Worm (Caenorhabditis elegans) whole organism, L3 larva: ENCODE data around the gene aqp-8.
A peak's percentile ranks its signal among the peaks of the same experiment; 100 is the strongest.

Experiments used
- R02D3.7 ChIP-seq: fragments of 150-350 bp; optimal IDR thresholded peaks from 2 replicates; lab custom pipeline; 2014; ENCODE audit warnings: missing biosample characterization, missing genetic modification characterization
- aly-2 ChIP-seq: fragments of 150-350 bp; optimal IDR thresholded peaks from 2 replicates; lab custom pipeline; 2014; ENCODE audit warnings: missing biosample characterization, missing genetic modification characterization
- ceh-82 ChIP-seq: fragments of 150-350 bp; optimal IDR thresholded peaks from 2 replicates; lab custom pipeline; 2014; ENCODE audit warnings: missing biosample characterization, missing genetic modification characterization
- daf-12 ChIP-seq: fragments of 150-350 bp; optimal IDR thresholded peaks from 2 replicates; lab custom pipeline; 2014; ENCODE audit warnings: missing biosample characterization, missing genetic modification reagents, missing genetic modification characterization
- egl-27 ChIP-seq: sonication (generic microtip); optimal IDR thresholded peaks from 4 replicates; lab custom pipeline; 2017; ENCODE audit warnings: missing biosample characterization, missing genetic modification reagents, missing genetic modification characterization
- elt-1 ChIP-seq: fragments of 150-350 bp; optimal IDR thresholded peaks from 2 replicates; lab custom pipeline; 2014; ENCODE audit warnings: missing biosample characterization, missing genetic modification characterization
- elt-2 ChIP-seq: sonication (generic microtip); optimal IDR thresholded peaks from 2 replicates; lab custom pipeline; 2016; ENCODE audit warnings: missing genetic modification reagents, mild to moderate bottlenecking, missing genetic modification characterization, missing compliant biosample characterization
- hmg-11 ChIP-seq: sonication (generic microtip); optimal IDR thresholded peaks from 2 replicates; lab custom pipeline; 2016; ENCODE audit warnings: missing genetic modification characterization, missing compliant biosample characterization
- jun-1 ChIP-seq: fragments of 150-350 bp; optimal IDR thresholded peaks from 2 replicates; lab custom pipeline; 2014; ENCODE audit warnings: missing biosample characterization, missing genetic modification reagents, missing genetic modification characterization
- lin-15B ChIP-seq: fragments of 150-350 bp; optimal IDR thresholded peaks from 2 replicates; lab custom pipeline; 2014; ENCODE audit warnings: missing biosample characterization, missing genetic modification characterization
- lin-39 ChIP-seq: fragments of 150-350 bp; optimal IDR thresholded peaks from 2 replicates; lab custom pipeline; 2018; ENCODE audit warnings: missing biosample characterization, missing genetic modification reagents, missing genetic modification characterization
- lsy-12 ChIP-seq: sonication (generic microtip); optimal IDR thresholded peaks from 2 replicates; lab custom pipeline; 2016; ENCODE audit warnings: mild to moderate bottlenecking, missing genetic modification characterization, missing compliant biosample characterization
- mdl-1 ChIP-seq: fragments of 150-350 bp; optimal IDR thresholded peaks from 2 replicates; lab custom pipeline; 2014; ENCODE audit warnings: missing biosample characterization, missing genetic modification characterization
- nfya-1 ChIP-seq: sonication (generic microtip); optimal IDR thresholded peaks from 2 replicates; lab custom pipeline; 2017; ENCODE audit warnings: missing genetic modification characterization, mild to moderate bottlenecking, missing compliant biosample characterization, antibody characterized with exemption, moderate library complexity; ENCODE audit not compliant: insufficient read depth
- nhr-12 ChIP-seq: fragments of 150-350 bp; optimal IDR thresholded peaks from 2 replicates; lab custom pipeline; 2014; ENCODE audit warnings: missing biosample characterization, missing genetic modification characterization
- nhr-23 ChIP-seq: fragments of 150-350 bp; optimal IDR thresholded peaks from 2 replicates; lab custom pipeline; 2014; ENCODE audit warnings: missing biosample characterization, missing genetic modification reagents, missing genetic modification characterization
- nhr-28 ChIP-seq: fragments of 150-350 bp; optimal IDR thresholded peaks from 2 replicates; lab custom pipeline; 2014; ENCODE audit warnings: missing biosample characterization, missing genetic modification characterization
- nhr-43 ChIP-seq: sonication (generic microtip); optimal IDR thresholded peaks from 2 replicates; lab custom pipeline; 2016; ENCODE audit warnings: mild to moderate bottlenecking, missing genetic modification characterization, missing compliant biosample characterization; ENCODE audit not compliant: poor library complexity, severe bottlenecking
- pha-4 ChIP-seq: fragments of 150-350 bp; optimal IDR thresholded peaks from 2 replicates; lab custom pipeline; 2014; ENCODE audit warnings: missing biosample characterization, missing genetic modification reagents, missing genetic modification characterization
- pqm-1 ChIP-seq: fragments of 150-350 bp; optimal IDR thresholded peaks from 2 replicates; lab custom pipeline; 2017; ENCODE audit warnings: missing biosample characterization, missing genetic modification characterization, inconsistent platforms
- sea-2 ChIP-seq: fragments of 150-350 bp; sonication (generic microtip); optimal IDR thresholded peaks from 4 replicates; lab custom pipeline; 2014; ENCODE audit warnings: missing biosample characterization, missing genetic modification reagents, missing genetic modification characterization
- skn-1 ChIP-seq: fragments of 150-350 bp; optimal IDR thresholded peaks from 2 replicates; lab custom pipeline; 2014; ENCODE audit warnings: missing biosample characterization, missing genetic modification characterization
- tbx-2 ChIP-seq: sonication (generic microtip); optimal IDR thresholded peaks from 2 replicates; lab custom pipeline; 2016; ENCODE audit warnings: mild to moderate bottlenecking, missing genetic modification characterization, missing compliant biosample characterization
- unc-39 ChIP-seq: sonication (generic microtip); optimal IDR thresholded peaks from 4 replicates; lab custom pipeline; 2017; ENCODE audit warnings: missing biosample characterization, missing genetic modification characterization
- unc-62 ChIP-seq: fragments of 150-350 bp; sonication (generic microtip); optimal IDR thresholded peaks from 4 replicates; lab custom pipeline; 2014; ENCODE audit warnings: missing biosample characterization, missing genetic modification reagents, missing genetic modification characterization
- ztf-4 ChIP-seq: fragments of 150-350 bp; optimal IDR thresholded peaks from 2 replicates; lab custom pipeline; 2014; ENCODE audit warnings: missing biosample characterization, missing genetic modification characterization

The aqp-8 gene

DNA sequence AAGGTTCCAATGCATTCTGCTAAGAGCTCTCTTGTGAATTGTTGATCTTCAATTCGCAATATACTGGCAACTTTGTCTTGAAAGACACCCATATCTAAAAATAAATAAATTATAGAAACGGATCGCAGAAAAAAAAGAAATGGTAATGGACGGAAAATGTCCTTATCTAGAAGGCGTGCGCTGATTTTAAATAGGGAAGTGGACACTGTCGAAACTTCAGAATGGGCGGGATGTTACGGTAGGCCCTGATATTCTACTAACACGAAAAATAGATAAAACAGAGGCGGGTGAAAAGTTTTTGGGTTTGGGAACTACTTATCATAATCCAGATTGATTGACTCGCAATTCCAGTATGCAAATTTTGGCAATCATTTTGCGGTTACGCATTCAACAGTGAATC, at the start of gene aqp-8:
Gene aqp-8 (minus strand): TSS at position 101 of the 400 bp plus-strand sequence.
- no peak for TF ChIP-seq elt-1 (tag; lab: Kevin White, UChicago)
- no peak for TF ChIP-seq daf-12 (tag; lab: Kevin White, UChicago)
- no peak for TF ChIP-seq ceh-82
- TF ChIP-seq unc-62 (GFP tag; lab: Kevin White, UChicago): no peak
- TF ChIP-seq jun-1 (tag; lab: Kevin White, UChicago): no peak

ce11 chrX:4749080-4749479, 44.3 kb upstream of the aqp-8 start, which contains the start of gene lon-2:
TSS of gene lon-2 (minus strand) at chrX:4749083.
- TF ChIP-seq R02D3.7 (tag; lab: Kevin White, UChicago): no peak
- TF ChIP-seq elt-2 (tag; lab: Kevin White, UChicago): peak; percentile 52
- TF ChIP-seq pqm-1 (tag; lab: Kevin White, UChicago): peak; percentile 49
- TF ChIP-seq, all 47 proteins: peak for 2

DNA sequence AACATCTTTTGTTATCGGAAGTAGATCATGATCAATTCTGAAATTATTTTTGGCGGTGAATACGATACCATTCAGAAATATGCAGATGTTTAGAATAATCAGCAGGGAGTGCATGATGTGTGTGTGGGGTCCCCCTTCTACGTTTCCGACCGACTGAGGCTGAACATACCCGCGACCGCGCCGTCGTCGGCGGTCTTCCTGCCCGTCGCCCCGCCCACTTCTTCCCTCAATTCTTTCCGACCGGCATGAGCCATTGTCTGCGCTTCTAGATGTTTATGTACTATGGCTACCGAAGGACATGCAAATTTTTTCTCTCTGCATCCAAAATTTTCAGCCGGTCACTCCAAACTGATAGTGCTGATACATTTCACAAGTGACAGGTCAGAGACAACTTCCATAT, 39.3 kb upstream of the aqp-8 start:
- TF ChIP-seq lin-39 (tag; lab: Kevin White, UChicago): peak; percentile 37
- TF ChIP-seq nfya-1 (tag; lab: Kevin White, UChicago): no peak
- TF ChIP-seq hmg-11: peak; percentile 2

DNA sequence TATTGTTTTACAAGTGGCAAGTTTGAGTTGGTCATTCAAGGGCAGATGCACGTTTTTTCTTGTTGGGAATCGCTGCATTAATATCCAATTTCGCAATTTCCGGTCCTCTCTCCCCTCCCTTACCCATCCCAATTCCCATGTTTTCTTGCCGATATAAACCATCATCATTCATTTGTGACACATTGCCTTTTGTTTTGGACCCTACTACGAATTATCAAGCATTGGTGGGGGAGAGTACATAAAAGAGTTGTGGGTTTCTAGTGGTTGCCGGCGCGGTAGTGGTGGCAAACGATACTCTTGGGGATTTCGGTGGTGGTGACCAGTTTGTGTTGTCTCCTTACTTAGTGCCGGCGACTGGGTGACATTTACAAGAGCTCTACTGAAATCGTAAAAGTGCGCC, 37.5 kb upstream of the aqp-8 start:
- no peak for TF ChIP-seq ztf-4 (tag; lab: Kevin White, UChicago)
- TF ChIP-seq sea-2 (GFP tag; lab: Kevin White, UChicago): no peak
- peak; percentile 32 for TF ChIP-seq lin-39 (tag; lab: Kevin White, UChicago)

DNA sequence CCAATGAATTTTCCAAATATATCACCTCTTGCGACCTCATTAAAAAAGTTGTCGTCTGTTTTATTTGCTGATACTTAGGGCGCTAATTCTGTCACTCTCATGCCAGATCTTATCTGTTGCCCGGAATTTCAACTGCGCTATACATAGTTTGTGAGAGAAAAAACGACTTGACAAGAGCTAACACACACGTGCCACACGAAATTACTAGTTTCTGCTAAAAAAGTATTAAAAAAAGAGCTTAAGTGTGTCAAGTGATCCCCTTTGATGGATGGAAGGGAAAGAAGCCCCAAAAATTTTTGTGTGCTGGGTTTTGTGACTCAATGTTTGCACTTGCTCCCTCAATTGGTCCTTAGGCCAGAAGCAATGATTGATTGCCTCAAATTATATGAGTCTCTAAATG, 35.9 kb upstream of the aqp-8 start:
- TF ChIP-seq mdl-1 (tag; lab: Kevin White, UChicago) (peak; percentile 5), lin-15B (no peak), lsy-12 (tag; lab: Kevin White, UChicago) (no peak), nhr-23 (tag; lab: Kevin White, UChicago) (no peak), pha-4 (tag; lab: Kevin White, UChicago) (no peak), R02D3.7 (tag; lab: Kevin White, UChicago) (no peak)

- TF ChIP-seq unc-62 (GFP tag; lab: Kevin White, UChicago) (no peak), skn-1 (tag; lab: Kevin White, UChicago) (no peak), daf-12 (tag; lab: Kevin White, UChicago) (no peak), aly-2 (no peak), jun-1 (tag; lab: Kevin White, UChicago) (no peak), nhr-23 (tag; lab: Kevin White, UChicago) (no peak), pqm-1 (tag; lab: Kevin White, UChicago) (no peak), egl-27 (tag; lab: Kevin White, UChicago) (no peak)
- TF ChIP-seq, all 47 proteins: peak for 0
Measured at ce11 chrX:4732752-4733151, 28.0 kb upstream of the aqp-8 start, which contains the start of gene aman-1. TSS of gene aman-1 (plus strand) at chrX:4733095.

- TF ChIP-seq hmg-11 (no peak), lin-39 (tag; lab: Kevin White, UChicago) (no peak), nhr-28 (tag; lab: Kevin White, UChicago) (no peak), ztf-4 (tag; lab: Kevin White, UChicago) (no peak), ceh-82 (no peak), jun-1 (tag; lab: Kevin White, UChicago) (no peak), nhr-12 (tag; lab: Kevin White, UChicago) (no peak), tbx-2 (tag; lab: Kevin White, UChicago) (no peak), nhr-43 (tag; lab: Kevin White, UChicago) (no peak), egl-27 (tag; lab: Kevin White, UChicago) (no peak), elt-2 (tag; lab: Kevin White, UChicago) (no peak), unc-39 (tag; lab: Kevin White, UChicago) (no peak)
Measured at ce11 chrX:4727388-4727787, 22.6 kb upstream of the aqp-8 start, which contains the start of gene acc-3. TSS of gene acc-3 (minus strand) at chrX:4727488.
